Fruit fly (Drosophila melanogaster): ENCODE results near the gene Pcmt.

Pcmt gene

DNA sequence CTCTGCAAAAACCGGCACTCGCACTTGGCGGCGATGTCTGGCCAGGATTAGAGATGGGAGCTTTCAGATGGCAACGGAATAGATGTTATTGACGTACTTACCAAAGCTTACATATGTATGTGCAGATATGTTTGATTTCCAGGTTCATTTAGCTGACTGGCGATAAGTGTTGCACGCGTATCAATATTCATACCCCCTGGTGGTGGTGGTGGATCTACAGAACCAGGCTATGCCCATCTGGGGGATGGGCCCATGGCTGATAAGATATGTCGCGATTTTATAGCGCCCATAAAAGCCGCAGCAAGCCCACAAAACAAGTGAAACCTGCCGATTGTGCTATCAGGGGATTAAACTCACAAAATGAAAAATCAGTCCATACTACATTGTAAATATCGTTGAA lies 17.6 kb upstream of the Pcmt start:
- no peak for TF ChIP-seq usp (GFP tag; optimal IDR thresholded peaks at IDR 0.05)
- no peak for TF ChIP-seq psq (optimal IDR thresholded peaks at IDR 0.05)
- TF ChIP-seq Dll (optimal IDR thresholded peaks at IDR 0.05): no peak
- TF ChIP-seq CG8478 (optimal IDR thresholded peaks at IDR 0.05): no peak
- no peak for TF ChIP-seq pan (optimal IDR thresholded peaks at IDR 0.05)
- no peak for TF ChIP-seq EcR (GFP tag; optimal IDR thresholded peaks at IDR 0.05)

DNA sequence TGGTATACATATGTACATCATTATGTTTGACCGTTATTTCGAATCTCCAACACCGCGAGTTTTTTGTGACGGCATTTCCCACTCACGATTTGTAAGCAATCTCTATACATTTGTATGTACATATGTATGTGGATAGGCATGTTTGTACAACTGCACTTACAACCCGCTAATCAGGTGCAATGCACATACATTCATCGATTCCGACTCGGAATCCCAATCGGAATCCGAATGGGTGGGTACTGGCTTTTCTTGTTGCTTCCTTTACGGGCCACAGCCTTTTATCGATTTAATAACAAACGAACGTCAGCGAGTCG lies 17.3 kb upstream of the Pcmt start:
- TF ChIP-seq pan (optimal IDR thresholded peaks at IDR 0.05) (no peak), EcR (GFP tag; optimal IDR thresholded peaks at IDR 0.05) (no peak), CG8478 (optimal IDR thresholded peaks at IDR 0.05) (no peak), usp (GFP tag; optimal IDR thresholded peaks at IDR 0.05) (no peak), Dll (optimal IDR thresholded peaks at IDR 0.05) (no peak), psq (optimal IDR thresholded peaks at IDR 0.05) (no peak)

- no peak for TF ChIP-seq psq (optimal IDR thresholded peaks at IDR 0.05)
- TF ChIP-seq EcR (GFP tag; optimal IDR thresholded peaks at IDR 0.05): no peak
- no peak for TF ChIP-seq usp (GFP tag; optimal IDR thresholded peaks at IDR 0.05)
- TF ChIP-seq Dll (optimal IDR thresholded peaks at IDR 0.05): no peak
- no peak for TF ChIP-seq CG8478 (optimal IDR thresholded peaks at IDR 0.05)
- no peak for TF ChIP-seq pan (optimal IDR thresholded peaks at IDR 0.05)
These were observed 16.7 kb upstream of the Pcmt start, which contains the start of gene CRMP for dm6 chr3R:5570635-5571436. Gene CRMP, plus strand, starts transcription at chr3R:5571108.

- TF ChIP-seq CG8478 (optimal IDR thresholded peaks at IDR 0.05) (no peak), EcR (GFP tag; optimal IDR thresholded peaks at IDR 0.05) (no peak), Dll (optimal IDR thresholded peaks at IDR 0.05) (no peak), usp (GFP tag; optimal IDR thresholded peaks at IDR 0.05) (no peak), pan (optimal IDR thresholded peaks at IDR 0.05) (no peak), psq (optimal IDR thresholded peaks at IDR 0.05) (no peak)
These were observed 14.5 kb upstream of the Pcmt start, which contains the start of the genes CG2931 and Rheb for dm6 chr3R:5568590-5568989. Gene CG2931, minus strand, starts transcription at chr3R:5568615. Gene Rheb, plus strand, starts transcription at chr3R:5568921.

DNA sequence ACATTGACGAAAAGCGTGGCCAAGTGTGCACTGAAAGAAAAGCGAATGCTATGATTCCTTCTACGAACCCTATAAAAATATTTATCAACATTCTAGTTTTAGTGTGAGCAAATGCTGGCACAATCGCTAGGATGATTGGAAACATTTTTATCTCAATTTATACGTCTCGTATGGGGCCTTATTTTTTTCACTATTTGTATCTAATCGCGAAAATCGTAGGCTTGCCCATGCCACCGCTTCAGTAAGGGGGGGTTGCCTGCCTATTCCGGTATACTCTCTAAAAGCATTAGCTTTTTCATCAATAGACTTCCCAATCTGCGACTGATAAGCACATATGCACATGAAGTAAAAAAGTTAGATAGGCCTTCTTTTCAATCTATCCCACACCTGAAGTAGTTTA lies 11.5 kb upstream of the Pcmt start:
- no peak for TF ChIP-seq pan (optimal IDR thresholded peaks at IDR 0.05)
- TF ChIP-seq CG8478 (optimal IDR thresholded peaks at IDR 0.05): no peak
- TF ChIP-seq Dll (optimal IDR thresholded peaks at IDR 0.05): no peak
- no peak for TF ChIP-seq psq (optimal IDR thresholded peaks at IDR 0.05)
- no peak for TF ChIP-seq usp (GFP tag; optimal IDR thresholded peaks at IDR 0.05)
- no peak for TF ChIP-seq EcR (GFP tag; optimal IDR thresholded peaks at IDR 0.05)

dm6 chr3R:5564775-5565190 lies 10.7 kb upstream of the Pcmt start, which contains the start of the genes CG14671 and CG12746:
Gene CG14671, minus strand, starts transcription at chr3R:5564815.
Gene CG12746, plus strand, starts transcription at chr3R:5564865.
- TF ChIP-seq CG8478 (optimal IDR thresholded peaks at IDR 0.05): no peak
- TF ChIP-seq psq (optimal IDR thresholded peaks at IDR 0.05): no peak
- TF ChIP-seq usp (GFP tag; optimal IDR thresholded peaks at IDR 0.05): no peak
- TF ChIP-seq pan (optimal IDR thresholded peaks at IDR 0.05): no peak

- TF ChIP-seq pan (optimal IDR thresholded peaks at IDR 0.05) (no peak), Dll (optimal IDR thresholded peaks at IDR 0.05) (no peak), EcR (GFP tag; optimal IDR thresholded peaks at IDR 0.05) (no peak), psq (optimal IDR thresholded peaks at IDR 0.05) (no peak), CG8478 (optimal IDR thresholded peaks at IDR 0.05) (no peak), usp (GFP tag; optimal IDR thresholded peaks at IDR 0.05) (no peak)
These were observed 9.3 kb upstream of the Pcmt start, which contains the start of gene Pi4KIIalpha for dm6 chr3R:5563420-5563819. Gene Pi4KIIalpha, minus strand, starts transcription at chr3R:5563652.

- TF ChIP-seq psq (optimal IDR thresholded peaks at IDR 0.05) (no peak), Dll (optimal IDR thresholded peaks at IDR 0.05) (no peak), usp (GFP tag; optimal IDR thresholded peaks at IDR 0.05) (no peak), CG8478 (optimal IDR thresholded peaks at IDR 0.05) (no peak), EcR (GFP tag; optimal IDR thresholded peaks at IDR 0.05) (no peak)
These were observed 8.8 kb upstream of the Pcmt start for dm6 chr3R:5562956-5563355.

- no peak for TF ChIP-seq usp (GFP tag; optimal IDR thresholded peaks at IDR 0.05)
- TF ChIP-seq pan (optimal IDR thresholded peaks at IDR 0.05): no peak
- no peak for TF ChIP-seq Dll (optimal IDR thresholded peaks at IDR 0.05)
- TF ChIP-seq psq (optimal IDR thresholded peaks at IDR 0.05): no peak
- TF ChIP-seq EcR (GFP tag; optimal IDR thresholded peaks at IDR 0.05): no peak
- TF ChIP-seq CG8478 (optimal IDR thresholded peaks at IDR 0.05): no peak
These were observed 736 bp upstream of the Pcmt start, which contains the start of gene Snm1 for dm6 chr3R:5554852-5555251. Gene Snm1, plus strand, starts transcription at chr3R:5555084.

DNA sequence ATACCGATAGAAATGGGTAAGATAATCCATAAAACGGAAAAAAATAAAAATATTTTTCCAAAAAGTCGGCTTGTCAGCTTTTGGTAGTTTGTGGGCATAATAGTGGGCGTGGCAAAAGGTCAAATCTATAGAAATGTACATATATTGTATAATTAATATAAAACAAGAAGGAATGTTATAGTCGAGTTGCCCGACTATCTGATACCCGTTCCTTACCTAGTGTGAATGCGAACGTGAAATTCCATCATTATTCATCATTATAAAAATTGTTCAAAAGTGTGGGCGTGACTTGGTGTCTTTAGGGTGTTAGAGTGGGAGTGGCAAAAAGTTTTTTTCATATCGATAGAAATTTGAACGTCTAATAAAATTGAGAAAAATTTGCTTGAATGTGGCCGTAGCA lies 2.5 kb downstream of the Pcmt start:
- TF ChIP-seq Dll (optimal IDR thresholded peaks at IDR 0.05): no peak
- TF ChIP-seq EcR (GFP tag; optimal IDR thresholded peaks at IDR 0.05): no peak
- TF ChIP-seq psq (optimal IDR thresholded peaks at IDR 0.05): no peak
- TF ChIP-seq usp (GFP tag; optimal IDR thresholded peaks at IDR 0.05): no peak
- TF ChIP-seq CG8478 (optimal IDR thresholded peaks at IDR 0.05): no peak
- TF ChIP-seq pan (optimal IDR thresholded peaks at IDR 0.05): no peak

DNA sequence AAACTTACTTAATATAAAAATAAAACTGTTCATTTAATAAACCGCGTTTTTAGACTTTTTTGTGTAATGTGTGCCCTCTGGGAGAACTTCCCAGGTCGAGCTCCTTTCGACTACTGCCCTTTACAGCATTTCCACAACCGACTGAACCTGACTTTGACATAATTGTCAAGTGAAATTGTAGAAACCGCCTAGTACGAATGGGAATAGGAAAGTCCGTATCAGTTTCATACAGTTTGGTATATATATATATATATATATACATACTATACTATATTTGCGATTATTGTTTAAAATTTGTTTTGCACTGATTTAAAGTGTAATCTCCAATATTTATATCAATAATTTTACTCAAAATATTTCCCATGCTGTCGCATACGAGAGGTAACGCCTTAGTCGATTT lies 3.0 kb downstream of the Pcmt start, which contains the start of gene mia:
Gene mia, minus strand, starts transcription at position 101 of the 400 bp plus-strand sequence.
- no peak for TF ChIP-seq psq (optimal IDR thresholded peaks at IDR 0.05)
- TF ChIP-seq CG8478 (optimal IDR thresholded peaks at IDR 0.05): no peak
- TF ChIP-seq Dll (optimal IDR thresholded peaks at IDR 0.05): no peak
- no peak for TF ChIP-seq EcR (GFP tag; optimal IDR thresholded peaks at IDR 0.05)
- no peak for TF ChIP-seq usp (GFP tag; optimal IDR thresholded peaks at IDR 0.05)
- TF ChIP-seq pan (optimal IDR thresholded peaks at IDR 0.05): no peak

DNA sequence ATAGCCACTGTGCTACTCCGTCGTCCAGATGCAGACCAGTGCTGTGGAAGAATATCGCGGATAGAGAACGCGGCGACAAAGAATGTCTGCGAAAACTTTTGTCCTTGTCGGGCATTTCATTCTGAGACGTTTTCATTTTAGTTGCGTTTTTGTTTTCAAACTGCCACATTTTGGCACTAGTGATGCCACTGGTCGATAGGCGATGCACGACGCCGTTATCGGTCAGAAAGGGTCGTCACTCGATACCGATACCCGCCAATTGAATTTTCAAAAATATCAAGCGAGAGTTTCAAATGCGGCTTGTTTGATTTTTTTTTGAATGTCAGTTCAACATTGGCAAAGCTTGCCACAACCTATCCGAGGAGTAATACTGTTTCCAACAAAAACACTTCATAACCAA lies 3.7 kb downstream of the Pcmt start:
- TF ChIP-seq usp (GFP tag; optimal IDR thresholded peaks at IDR 0.05) (no peak), Dll (optimal IDR thresholded peaks at IDR 0.05) (no peak), EcR (GFP tag; optimal IDR thresholded peaks at IDR 0.05) (no peak), pan (optimal IDR thresholded peaks at IDR 0.05) (no peak), CG8478 (optimal IDR thresholded peaks at IDR 0.05) (no peak), psq (optimal IDR thresholded peaks at IDR 0.05) (no peak)
